Worm (Caenorhabditis elegans) whole organism, L4 larva: ENCODE measurements around the gene C46F11.5.

Experiments
- R02D3.7 ChIP-seq: fragments of 150-350 bp; sonication (generic microtip); optimal IDR thresholded peaks from 3 replicates; lab custom pipeline; 2014; ENCODE audit warnings: missing biosample characterization, missing genetic modification characterization
- T26A8.4 ChIP-seq: fragments of 200-800 bp; sonication (Bioruptor generic); IDR thresholded peaks from 2 replicates; pipeline ENCODE4 v1.3.6; 2022; ENCODE audit warnings: missing genetic modification characterization, missing compliant biosample characterization
- ZK337.2 ChIP-seq: fragments of 200-800 bp; sonication (Bioruptor generic); IDR thresholded peaks from 2 replicates; pipeline ENCODE4 v1.3.6; 2022; ENCODE audit warnings: missing genetic modification reagents, missing genetic modification characterization, missing compliant biosample characterization
- aha-1 ChIP-seq: fragments of 150-350 bp; peaks from one replicate; lab custom pipeline; 2014; ENCODE audit warnings: missing biosample characterization, missing genetic modification characterization
- aly-2 ChIP-seq: sonication (generic microtip); optimal IDR thresholded peaks from 2 replicates; lab custom pipeline; 2018; ENCODE audit warnings: missing biosample characterization, missing genetic modification characterization
- arid-1 ChIP-seq: fragments of 200-800 bp; sonication (Bioruptor generic); conservative IDR thresholded peaks from 2 replicates; pipeline ENCODE4 v1.3.6; 2022; ENCODE audit warnings: missing genetic modification reagents, missing genetic modification characterization, missing compliant biosample characterization
- ceh-20 ChIP-seq: fragments of 200-800 bp; sonication (Bioruptor generic); IDR thresholded peaks from 2 replicates; pipeline ENCODE4 v1.3.6; 2022; ENCODE audit warnings: missing genetic modification reagents, missing genetic modification characterization, missing compliant biosample characterization
- ceh-32 ChIP-seq: sonication (generic microtip); optimal IDR thresholded peaks from 2 replicates; lab custom pipeline; 2016; ENCODE audit warnings: mild to moderate bottlenecking, missing genetic modification characterization, missing compliant biosample characterization; ENCODE audit not compliant: poor library complexity
- ceh-82 ChIP-seq: sonication (generic microtip); optimal IDR thresholded peaks from 2 replicates; lab custom pipeline; 2017; ENCODE audit warnings: missing biosample characterization, missing genetic modification characterization
- daf-19 ChIP-seq: fragments of 200-800 bp; sonication (Bioruptor generic); conservative IDR thresholded peaks from 2 replicates; pipeline ENCODE4 v1.3.6; 2022; ENCODE audit warnings: missing genetic modification characterization, missing compliant biosample characterization
- dmd-6 ChIP-seq: fragments of 200-800 bp; sonication (Bioruptor generic); IDR thresholded peaks from 2 replicates; pipeline ENCODE4 v1.3.6; 2022; ENCODE audit warnings: missing genetic modification reagents, missing genetic modification characterization, missing compliant biosample characterization
- dmd-8 ChIP-seq: fragments of 200-800 bp; sonication (Bioruptor generic); IDR thresholded peaks from 2 replicates; pipeline ENCODE4 v1.3.6; 2022; ENCODE audit warnings: missing genetic modification characterization, missing compliant biosample characterization
- dpl-1 ChIP-seq: fragments of 150-350 bp; optimal IDR thresholded peaks from 2 replicates; lab custom pipeline; 2014; ENCODE audit warnings: missing biosample characterization, missing genetic modification reagents, missing genetic modification characterization
- duxl-1 ChIP-seq: sonication (generic microtip); optimal IDR thresholded peaks from 2 replicates; lab custom pipeline; 2016; ENCODE audit warnings: mild to moderate bottlenecking, missing genetic modification characterization, moderate library complexity, missing compliant biosample characterization; ENCODE audit not compliant: poor library complexity
- dve-1 ChIP-seq: sonication (generic microtip); optimal IDR thresholded peaks from 2 replicates; lab custom pipeline; 2017; ENCODE audit warnings: antibody characterized with exemption, mild to moderate bottlenecking, missing genetic modification characterization, missing compliant biosample characterization; ENCODE audit not compliant: insufficient read depth
- hlh-30 ChIP-seq: sonication (generic microtip); optimal IDR thresholded peaks from 2 replicates; lab custom pipeline; 2017; ENCODE audit warnings: antibody characterized with exemption, mild to moderate bottlenecking, missing genetic modification characterization, missing compliant biosample characterization; ENCODE audit not compliant: insufficient read depth
- hmg-1.1 ChIP-seq: fragments of 200-800 bp; sonication (Bioruptor generic); IDR thresholded peaks from 2 replicates; pipeline ENCODE4 v1.3.6; 2022; ENCODE audit warnings: missing genetic modification reagents, missing genetic modification characterization, missing compliant biosample characterization
- lin-1 ChIP-seq: fragments of 200-800 bp; sonication (Bioruptor generic); IDR thresholded peaks from 2 replicates; pipeline ENCODE4 v1.3.6; 2022; ENCODE audit warnings: missing genetic modification reagents, missing genetic modification characterization, missing compliant biosample characterization
- lin-13 ChIP-seq: fragments of 150-350 bp; optimal IDR thresholded peaks from 2 replicates; lab custom pipeline; 2014; ENCODE audit warnings: missing biosample characterization, missing genetic modification reagents, missing genetic modification characterization
- lin-38 ChIP-seq: fragments of 200-800 bp; sonication (Bioruptor generic); IDR thresholded peaks from 2 replicates; pipeline ENCODE4 v1.3.6; 2022; ENCODE audit warnings: missing genetic modification reagents, missing genetic modification characterization, missing compliant biosample characterization
- lsy-2 ChIP-seq, 2 experiments: fragments of 150-350 bp in 1 of 2; sonication (generic microtip) in 1 of 2; optimal IDR thresholded peaks; 2 replicates each; lab custom pipeline; 2014 to 2017; ENCODE audit warnings: missing biosample characterization in 2 of 2, missing genetic modification characterization in 2 of 2
- mdt-29 ChIP-seq: fragments of 200-800 bp; sonication (Bioruptor generic); IDR thresholded peaks from 2 replicates; pipeline ENCODE4 v1.3.6; 2022; ENCODE audit warnings: missing genetic modification reagents, missing genetic modification characterization, missing compliant biosample characterization
- mep-1 ChIP-seq: fragments of 150-350 bp; sonication (generic microtip); optimal IDR thresholded peaks from 3 replicates; lab custom pipeline; 2014; ENCODE audit warnings: missing biosample characterization, missing genetic modification characterization
- mes-2 ChIP-seq: sonication (generic microtip); optimal IDR thresholded peaks from 2 replicates; lab custom pipeline; 2016; ENCODE audit warnings: missing genotype, mild to moderate bottlenecking, missing genetic modification characterization, missing compliant biosample characterization; ENCODE audit not compliant: poor library complexity, severe bottlenecking
- nhr-10 ChIP-seq: fragments of 150-350 bp; optimal IDR thresholded peaks from 2 replicates; lab custom pipeline; 2014; ENCODE audit warnings: missing biosample characterization, missing genetic modification characterization
- nhr-11 ChIP-seq: fragments of 150-350 bp; optimal IDR thresholded peaks from 2 replicates; lab custom pipeline; 2014; ENCODE audit warnings: missing biosample characterization, missing genetic modification characterization
- nhr-237 ChIP-seq: sonication (generic microtip); optimal IDR thresholded peaks from 2 replicates; lab custom pipeline; 2017; ENCODE audit warnings: missing biosample characterization, missing genetic modification characterization
- nhr-25 ChIP-seq: sonication (generic microtip); optimal IDR thresholded peaks from 2 replicates; lab custom pipeline; 2017; ENCODE audit warnings: missing genetic modification characterization, mild to moderate bottlenecking, missing compliant biosample characterization, antibody characterized with exemption, moderate library complexity, borderline replicate concordance; ENCODE audit not compliant: insufficient read depth
- nhr-28 ChIP-seq: fragments of 150-350 bp; optimal IDR thresholded peaks from 2 replicates; lab custom pipeline; 2014; ENCODE audit warnings: missing biosample characterization, missing genetic modification characterization
- nhr-41 ChIP-seq: fragments of 200-800 bp; sonication (Bioruptor generic); IDR thresholded peaks from 2 replicates; pipeline ENCODE4 v1.3.6; 2022; ENCODE audit warnings: missing genetic modification reagents, missing genetic modification characterization, missing compliant biosample characterization
- nhr-6 ChIP-seq: fragments of 150-350 bp; optimal IDR thresholded peaks from 2 replicates; lab custom pipeline; 2014; ENCODE audit warnings: missing biosample characterization, missing genetic modification characterization
- php-3 ChIP-seq: fragments of 200-800 bp; sonication (Bioruptor generic); IDR thresholded peaks from 2 replicates; pipeline ENCODE4 v1.3.6; 2022; ENCODE audit warnings: missing genetic modification reagents, missing genetic modification characterization, missing compliant biosample characterization
- skn-1 ChIP-seq: fragments of 150-350 bp; optimal IDR thresholded peaks from 2 replicates; lab custom pipeline; 2014; ENCODE audit warnings: missing biosample characterization, missing genetic modification characterization
- snpc-4 ChIP-seq: fragments of 150-350 bp; optimal IDR thresholded peaks from 2 replicates; lab custom pipeline; 2014; ENCODE audit warnings: missing biosample characterization, missing genetic modification characterization
- unc-130 ChIP-seq: sonication (generic microtip); optimal IDR thresholded peaks from 2 replicates; lab custom pipeline; 2016; ENCODE audit warnings: missing genetic modification reagents, missing genetic modification characterization, missing compliant biosample characterization
- unc-62 ChIP-seq, 3 experiments: fragments of 150-350 bp in 1 of 3; sonication (generic microtip); optimal IDR thresholded peaks in 2 of 3; peaks in 1 of 3; 1 replicate in 1 of 3; 2 replicates in 2 of 3; lab custom pipeline; 2014 to 2017; ENCODE audit warnings: missing biosample characterization in 3 of 3, missing genetic modification characterization in 3 of 3, missing genetic modification reagents in 3 of 3, missing genotype in 1 of 3
- zag-1 ChIP-seq: fragments of 150-350 bp; optimal IDR thresholded peaks from 2 replicates; lab custom pipeline; 2014; ENCODE audit warnings: missing biosample characterization, missing genetic modification characterization
- zfp-2 ChIP-seq: sonication (generic microtip); optimal IDR thresholded peaks from 2 replicates; lab custom pipeline; 2016; ENCODE audit warnings: mild to moderate bottlenecking, missing genetic modification characterization, missing compliant biosample characterization
- zfp-3 ChIP-seq: fragments of 200-800 bp; sonication (Bioruptor generic); conservative IDR thresholded peaks from 2 replicates; pipeline ENCODE4 v1.3.6; 2022; ENCODE audit warnings: missing genetic modification reagents, missing genetic modification characterization, missing compliant biosample characterization

The C46F11.5 gene

DNA sequence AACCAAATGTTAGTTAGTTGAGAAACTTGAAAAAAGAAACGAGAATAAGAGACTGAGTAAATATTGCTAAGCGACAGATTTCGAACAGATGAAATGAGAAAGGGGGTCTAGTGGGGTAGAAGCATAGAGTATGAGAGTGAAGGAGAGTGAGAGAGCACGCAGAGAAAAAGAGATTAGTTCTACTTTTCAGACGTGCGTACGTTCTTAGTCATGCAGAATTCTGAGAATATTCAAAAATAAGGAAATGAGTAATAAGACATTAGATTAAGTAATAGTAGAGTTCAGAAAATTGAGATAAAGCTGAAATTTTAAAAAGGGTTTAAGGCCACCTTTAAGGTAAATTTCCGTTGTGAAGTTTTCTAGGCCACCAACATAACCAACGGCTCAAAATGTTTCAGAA lies 13.6 kb upstream of the C46F11.5 start:
- TF ChIP-seq lsy-2 (tag; optimal IDR thresholded peaks at IDR 0.05; lab: Kevin White, UChicago) (peak in 1 of 2 experiments; percentile 36), nhr-11 (tag; lab: Kevin White, UChicago) (peak; percentile 32), php-3 (no peak), hmg-1.1 (GFP tag; lab: Robert Waterston, UW) (0 out of 2 replicates have a peak, but pooled peaks have one; percentile 8)

DNA sequence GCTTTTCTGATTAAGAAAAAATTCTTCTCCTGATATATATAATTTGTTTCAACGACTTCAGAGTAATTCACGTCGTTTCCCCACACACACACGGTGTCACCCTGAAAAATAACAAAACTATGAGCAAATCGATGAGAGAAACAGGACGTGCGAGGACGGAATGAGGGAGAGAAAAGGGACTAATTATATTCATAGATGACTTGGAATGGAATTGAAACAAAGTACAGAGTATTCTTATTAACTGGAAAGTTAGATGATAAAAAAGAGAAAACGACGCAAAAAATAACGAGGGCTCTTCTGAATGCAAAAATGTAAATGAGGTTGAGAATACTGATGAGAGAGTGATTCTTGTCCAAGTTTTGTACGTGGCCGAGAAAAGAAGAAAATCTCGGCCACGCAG lies 12.9 kb upstream of the C46F11.5 start, which contains the start of gene C46F11.6:
C46F11.6 (minus strand) TSS at position 101 of the 400 bp plus-strand sequence.
- TF ChIP-seq unc-62 (GFP tag; optimal IDR thresholded peaks at IDR 0.05 in 1 of 2; lab: Kevin White, UChicago) (peak in 1 of 2 experiments; percentile 58), unc-62 (tag; optimal IDR thresholded peaks at IDR 0.05; lab: Kevin White, UChicago) (no peak), nhr-41 (GFP tag; lab: Robert Waterston, UW) (no peak)

ce11 chrIII:3664224-3664623 lies 6.8 kb upstream of the C46F11.5 start, which contains the start of gene C46F11.4:
C46F11.4 (minus strand) TSS chrIII:3664304.
- TF ChIP-seq dve-1 (tag; lab: Kevin White, UChicago) (peak; percentile 40), mes-2 (peak; percentile 87), ZK337.2 (GFP tag; lab: Robert Waterston, UW) (no peak), snpc-4 (tag; lab: Kevin White, UChicago) (no peak), nhr-28 (peak; percentile 92), mdt-29 (GFP tag; lab: Robert Waterston, UW) (no peak), skn-1 (tag; lab: Kevin White, UChicago) (no peak), nhr-6 (peak; percentile 15), nhr-10 (no peak), zag-1 (tag; lab: Kevin White, UChicago) (no peak), T26A8.4 (GFP tag; lab: Robert Waterston, UW) (no peak), nhr-25 (tag; lab: Kevin White, UChicago) (no peak), unc-62 (GFP tag; optimal IDR thresholded peaks at IDR 0.05 in 1 of 2; lab: Kevin White, UChicago) (no peak), unc-62 (tag; optimal IDR thresholded peaks at IDR 0.05; lab: Kevin White, UChicago) (no peak), ceh-20 (GFP tag; lab: Robert Waterston, UW) (no peak), lin-38 (GFP tag; lab: Robert Waterston, UW) (peak; percentile 48), lin-13 (GFP tag; lab: Kevin White, UChicago) (peak; percentile 45), R02D3.7 (no peak), zfp-2 (tag; lab: Kevin White, UChicago) (no peak), lin-1 (no peak), dmd-8 (GFP tag; lab: Robert Waterston, UW) (no peak), zfp-3 (GFP tag; lab: Robert Waterston, UW) (no peak), ceh-32 (tag; lab: Kevin White, UChicago) (no peak), daf-19 (GFP tag; lab: Robert Waterston, UW) (0 out of 2 replicates have a peak, but pooled peaks have one; percentile 71), ceh-82 (no peak), arid-1 (GFP tag; lab: Robert Waterston, UW) (peak; percentile 36; the same call in 1 of the 2 replicates), dmd-6 (GFP tag; lab: Robert Waterston, UW) (no peak), aha-1 (tag; lab: Kevin White, UChicago) (peak; percentile 49), hmg-1.1 (GFP tag; lab: Robert Waterston, UW) (peak; percentile 50; the same call in 1 of the 2 replicates), duxl-1 (peak; percentile 62), unc-130 (GFP tag; lab: Kevin White, UChicago) (peak; percentile 14), hlh-30 (peak; percentile 67), nhr-237 (tag; lab: Kevin White, UChicago) (no peak), mep-1 (tag; lab: Kevin White, UChicago) (peak; percentile 66), dpl-1 (peak; percentile 43), lsy-2 (tag; optimal IDR thresholded peaks at IDR 0.05; lab: Kevin White, UChicago) (peak; percentile 5 to 67), aly-2 (tag; lab: Kevin White, UChicago) (no peak)
